Worm (Caenorhabditis elegans) whole organism, mixed stage, embryonic: ENCODE results near the gene C17H11.5.

Experiments used
- M03D4.4 ChIP-seq: sonication (generic microtip); optimal IDR thresholded peaks from 2 replicates; lab custom pipeline; 2017; ENCODE audit warnings: mild to moderate bottlenecking, missing genetic modification characterization, missing compliant biosample characterization
- bed-3 ChIP-seq: fragments of 200-800 bp; sonication (Bioruptor generic); optimal IDR thresholded peaks from 3 replicates; lab custom pipeline; 2018; ENCODE audit warnings: mild to moderate bottlenecking, missing genetic modification characterization, moderate library complexity, missing compliant biosample characterization
- ceh-43 ChIP-seq: fragments of 200-800 bp; sonication (Bioruptor generic); optimal IDR thresholded peaks from 2 replicates; lab custom pipeline; 2018; ENCODE audit warnings: mild to moderate bottlenecking, missing genetic modification characterization, moderate library complexity, missing compliant biosample characterization
- cnd-1 ChIP-seq: fragments of 200-800 bp; sonication (Bioruptor generic); optimal IDR thresholded peaks from 2 replicates; lab custom pipeline; 2018; ENCODE audit warnings: mild to moderate bottlenecking, missing genetic modification characterization, missing compliant biosample characterization
- elt-3 ChIP-seq: fragments of 150-350 bp; optimal IDR thresholded peaks from 2 replicates; lab custom pipeline; 2014; ENCODE audit warnings: missing biosample characterization, missing genetic modification characterization
- nhr-12 ChIP-seq: fragments of 150-350 bp; optimal IDR thresholded peaks from 2 replicates; lab custom pipeline; 2014; ENCODE audit warnings: missing biosample characterization, missing genetic modification characterization
- nhr-28 ChIP-seq: fragments of 150-350 bp; optimal IDR thresholded peaks from 2 replicates; lab custom pipeline; 2014; ENCODE audit warnings: missing biosample characterization, missing genetic modification characterization
- nhr-76 ChIP-seq: sonication (generic microtip); optimal IDR thresholded peaks from 2 replicates; lab custom pipeline; 2017; ENCODE audit warnings: missing biosample characterization, missing genetic modification characterization
- snpc-4 ChIP-seq: fragments of 150-350 bp; optimal IDR thresholded peaks from 2 replicates; lab custom pipeline; 2014; ENCODE audit warnings: missing biosample characterization, missing genetic modification characterization

ce11 chrX:8185037-8185436 lies at the start of gene C17H11.5:
- TF ChIP-seq M03D4.4 (tag; lab: Kevin White, UChicago) (no peak), cnd-1 (tag; lab: Kevin White, UChicago) (no peak), ceh-43 (GFP tag; lab: Kevin White, UChicago) (no peak), bed-3 (GFP tag; lab: Kevin White, UChicago) (no peak), nhr-28 (no peak), nhr-76 (tag; lab: Kevin White, UChicago) (no peak), elt-3 (tag; lab: Kevin White, UChicago) (no peak), snpc-4 (tag; lab: Kevin White, UChicago) (no peak), nhr-12 (tag; lab: Kevin White, UChicago) (no peak)
